Worm (Caenorhabditis elegans): Measurements from ENCODE around the gene K07F5.22.

- TF ChIP-seq unc-62 (GFP tag; optimal IDR thresholded peaks at IDR 0.05) (no peak), lsy-2 (tag; optimal IDR thresholded peaks at IDR 0.05) (no peak), lin-13 (GFP tag; optimal IDR thresholded peaks at IDR 0.05) (no peak), ztf-11 (tag; optimal IDR thresholded peaks at IDR 0.05) (no peak), dsc-1 (tag; optimal IDR thresholded peaks at IDR 0.05) (no peak), efl-1 (optimal IDR thresholded peaks at IDR 0.05) (no peak), efl-1 (GFP tag; optimal IDR thresholded peaks at IDR 0.05 in 1 of 2) (no peak), nhr-12 (tag; optimal IDR thresholded peaks at IDR 0.05) (no peak), unc-86 (tag; optimal IDR thresholded peaks at IDR 0.05) (no peak), pax-3 (tag; optimal IDR thresholded peaks at IDR 0.05) (no peak), lin-15B (tag; optimal IDR thresholded peaks at IDR 0.05) (no peak), Y116A8C.19 (tag; optimal IDR thresholded peaks at IDR 0.05; ENCODE audit: borderline replicate concordance) (no peak), unc-30 (tag; optimal IDR thresholded peaks at IDR 0.05) (no peak), hlh-17 (GFP tag; optimal IDR thresholded peaks at IDR 0.05; ENCODE audit: borderline replicate concordance) (no peak), pqm-1 (tag; optimal IDR thresholded peaks at IDR 0.05) (no peak)
Measured at ce11 chrIV:9852250-9852649, 12.6 kb upstream of the K07F5.22 start, which contains the start of gene ssq-1.
